Worm (Caenorhabditis elegans): ENCODE results near the gene F43C11.7.

F43C11.7 gene

ce11 chrII:2336177-2336576 is 480 bp downstream of the F43C11.7 start:
- TF ChIP-seq lin-15B (tag; optimal IDR thresholded peaks at IDR 0.05) (no peak), eor-1 (tag; optimal IDR thresholded peaks at IDR 0.05) (no peak), mml-1 (tag; optimal IDR thresholded peaks at IDR 0.05) (no peak), daf-12 (tag; optimal IDR thresholded peaks at IDR 0.05) (no peak), nhr-67 (tag; optimal IDR thresholded peaks at IDR 0.05) (no peak), ama-1 (optimal IDR thresholded peaks at IDR 0.05) (no peak), unc-39 (tag; optimal IDR thresholded peaks at IDR 0.05) (no peak), snpc-4 (tag; optimal IDR thresholded peaks at IDR 0.05) (no peak), skn-1 (tag; optimal IDR thresholded peaks at IDR 0.05) (no peak), nhr-12 (tag; optimal IDR thresholded peaks at IDR 0.05) (no peak)

- TF ChIP-seq tbx-2 (tag; optimal IDR thresholded peaks at IDR 0.05) (no peak), lin-15B (tag; optimal IDR thresholded peaks at IDR 0.05) (no peak), hmg-11 (tag; optimal IDR thresholded peaks at IDR 0.05) (peak; percentile 42), nhr-67 (tag; optimal IDR thresholded peaks at IDR 0.05) (no peak), ceh-16 (tag; optimal IDR thresholded peaks at IDR 0.05) (peak; percentile 16), nhr-12 (tag; optimal IDR thresholded peaks at IDR 0.05) (no peak), elt-2 (tag; optimal IDR thresholded peaks at IDR 0.05) (peak; percentile 5), lin-39 (tag; optimal IDR thresholded peaks at IDR 0.05) (no peak), nfya-1 (tag; optimal IDR thresholded peaks at IDR 0.05; ENCODE audit: insufficient read depth) (peak; percentile 14), jun-1 (tag; optimal IDR thresholded peaks at IDR 0.05) (no peak), ama-1 (optimal IDR thresholded peaks at IDR 0.05) (no peak), sea-2 (GFP tag; optimal IDR thresholded peaks at IDR 0.05) (no peak), ceh-82 (tag; optimal IDR thresholded peaks at IDR 0.05) (no peak), fkh-2 (tag; optimal IDR thresholded peaks at IDR 0.05) (no peak), elt-1 (tag; optimal IDR thresholded peaks at IDR 0.05) (no peak), daf-12 (tag; optimal IDR thresholded peaks at IDR 0.05) (no peak), ceh-9 (tag; optimal IDR thresholded peaks at IDR 0.05) (no peak), aly-2 (tag; optimal IDR thresholded peaks at IDR 0.05) (no peak)
These were observed 5.3 kb downstream of the F43C11.7 start for ce11 chrII:2340974-2341373.

- TF ChIP-seq skn-1 (tag; optimal IDR thresholded peaks at IDR 0.05) (no peak), fkh-10 (GFP tag; optimal IDR thresholded peaks at IDR 0.05) (no peak), nhr-77 (tag; optimal IDR thresholded peaks at IDR 0.05) (no peak), R02D3.7 (tag; optimal IDR thresholded peaks at IDR 0.05) (no peak), ama-1 (optimal IDR thresholded peaks at IDR 0.05) (no peak), sea-2 (GFP tag; optimal IDR thresholded peaks at IDR 0.05) (no peak), jun-1 (tag; optimal IDR thresholded peaks at IDR 0.05) (no peak), nhr-23 (tag; optimal IDR thresholded peaks at IDR 0.05) (no peak), ceh-16 (tag; optimal IDR thresholded peaks at IDR 0.05) (no peak), ztf-4 (tag; optimal IDR thresholded peaks at IDR 0.05) (no peak), mml-1 (tag; optimal IDR thresholded peaks at IDR 0.05) (no peak), elt-2 (tag; optimal IDR thresholded peaks at IDR 0.05) (no peak), lin-39 (tag; optimal IDR thresholded peaks at IDR 0.05) (no peak)
These were observed 5.8 kb downstream of the F43C11.7 start, which contains the start of gene enri-1 for ce11 chrII:2341515-2341914. Gene enri-1 (minus strand): TSS chrII:2341615.

- no peak for TF ChIP-seq egl-27 (tag; optimal IDR thresholded peaks at IDR 0.05)
- no peak for TF ChIP-seq nhr-12 (tag; optimal IDR thresholded peaks at IDR 0.05)
- no peak for TF ChIP-seq nhr-237 (tag; optimal IDR thresholded peaks at IDR 0.05)
- TF ChIP-seq tbx-2 (tag; optimal IDR thresholded peaks at IDR 0.05) = no peak
- TF ChIP-seq R02D3.7 (tag; optimal IDR thresholded peaks at IDR 0.05) = peak; percentile 87
- TF ChIP-seq snpc-4 (tag; optimal IDR thresholded peaks at IDR 0.05) = no peak
- no peak for TF ChIP-seq jun-1 (tag; optimal IDR thresholded peaks at IDR 0.05)
- peak; percentile 63 for TF ChIP-seq lin-15B (tag; optimal IDR thresholded peaks at IDR 0.05)
- no peak for TF ChIP-seq ceh-82 (tag; optimal IDR thresholded peaks at IDR 0.05)
- TF ChIP-seq unc-62 (GFP tag; optimal IDR thresholded peaks at IDR 0.05) = no peak
- no peak for TF ChIP-seq ceh-28 (tag; optimal IDR thresholded peaks at IDR 0.05)
- no peak for TF ChIP-seq nhr-25 (tag; optimal IDR thresholded peaks at IDR 0.05)
- no peak for TF ChIP-seq nhr-77 (tag; optimal IDR thresholded peaks at IDR 0.05)
- no peak for TF ChIP-seq nhr-43 (tag; optimal IDR thresholded peaks at IDR 0.05; ENCODE audit: poor library complexity, severe bottlenecking)
- TF ChIP-seq egl-5 (tag; optimal IDR thresholded peaks at IDR 0.05) = peak; percentile 21
- TF ChIP-seq elt-1 (tag; optimal IDR thresholded peaks at IDR 0.05) = no peak
- no peak for TF ChIP-seq unc-39 (tag; optimal IDR thresholded peaks at IDR 0.05)
- TF ChIP-seq hmg-11 (tag; optimal IDR thresholded peaks at IDR 0.05) = no peak
- TF ChIP-seq nhr-67 (tag; optimal IDR thresholded peaks at IDR 0.05) = no peak
- no peak for TF ChIP-seq pqm-1 (tag; optimal IDR thresholded peaks at IDR 0.05)
- TF ChIP-seq nhr-76 (tag; optimal IDR thresholded peaks at IDR 0.05) = no peak
- no peak for TF ChIP-seq nhr-11 (tag; optimal IDR thresholded peaks at IDR 0.05)
- TF ChIP-seq lin-39 (tag; optimal IDR thresholded peaks at IDR 0.05) = peak; percentile 37
- TF ChIP-seq mdl-1 (tag; optimal IDR thresholded peaks at IDR 0.05) = no peak
- TF ChIP-seq ZK546.5 (tag; optimal IDR thresholded peaks at IDR 0.05) = no peak
- no peak for TF ChIP-seq mml-1 (tag; optimal IDR thresholded peaks at IDR 0.05)
- TF ChIP-seq zag-1 (tag; optimal IDR thresholded peaks at IDR 0.05) = no peak
- no peak for TF ChIP-seq lsy-12 (tag; optimal IDR thresholded peaks at IDR 0.05)
- peak; percentile 51 for TF ChIP-seq nfya-1 (tag; optimal IDR thresholded peaks at IDR 0.05; ENCODE audit: insufficient read depth)
- no peak for TF ChIP-seq ztf-4 (tag; optimal IDR thresholded peaks at IDR 0.05)
- no peak for TF ChIP-seq nhr-28 (tag; optimal IDR thresholded peaks at IDR 0.05)
- TF ChIP-seq eor-1 (tag; optimal IDR thresholded peaks at IDR 0.05) = no peak
- no peak for TF ChIP-seq ama-1 (optimal IDR thresholded peaks at IDR 0.05)
- no peak for TF ChIP-seq ceh-16 (tag; optimal IDR thresholded peaks at IDR 0.05)
- TF ChIP-seq fos-1 (tag; optimal IDR thresholded peaks at IDR 0.05) = no peak
- peak; percentile 21 for TF ChIP-seq elt-2 (tag; optimal IDR thresholded peaks at IDR 0.05)
These were observed 6.3 kb downstream of the F43C11.7 start, which contains the start of gene F43C11.6 for ce11 chrII:2342004-2342479. Gene F43C11.6 (plus strand): TSS chrII:2342429.

Data from whole organism, L3 larva.